Worm (Caenorhabditis elegans): Measurements from ENCODE around the gene ins-32.

- TF ChIP-seq ama-1 (optimal IDR thresholded peaks at IDR 0.05) (no peak), pha-4 (tag; optimal IDR thresholded peaks at IDR 0.05) (no peak), ceh-9 (tag; optimal IDR thresholded peaks at IDR 0.05) (no peak), Y22D7AL.16 (tag; optimal IDR thresholded peaks at IDR 0.05) (no peak), C38D4.7 (GFP tag; optimal IDR thresholded peaks at IDR 0.05) (no peak), unc-86 (tag; optimal IDR thresholded peaks at IDR 0.05) (no peak), sdc-2 (tag; optimal IDR thresholded peaks at IDR 0.05) (no peak), K09A11.1 (tag; optimal IDR thresholded peaks at IDR 0.05; ENCODE audit: insufficient read depth) (no peak), ceh-19 (GFP tag; optimal IDR thresholded peaks at IDR 0.05) (no peak), tbx-7 (tag; optimal IDR thresholded peaks at IDR 0.05) (no peak), ets-4 (tag; optimal IDR thresholded peaks at IDR 0.05) (no peak)
Observed at ce11 chrII:3779463-3779862, 23.7 kb downstream of the ins-32 start, which contains the start of gene T24E12.11.
